Fruit fly (Drosophila melanogaster): ENCODE results near the gene CG16721.

dm6 chrX:5868795-5869194, 10.9 kb upstream of the CG16721 start, which contains the start of gene CG15764:
- TF ChIP-seq Sin3A (optimal IDR thresholded peaks at IDR 0.05) (no peak), psq (optimal IDR thresholded peaks at IDR 0.05) (no peak), ttk (optimal IDR thresholded peaks at IDR 0.05) (no peak)

Measured in Kc167 (cell line).